Worm (Caenorhabditis elegans) whole organism, L4/young adult: ENCODE data around the gene srg-9.

ENCODE experiments used
- W03F9.2 ChIP-seq: fragments of 150-350 bp; optimal IDR thresholded peaks from 2 replicates; lab custom pipeline; 2014; ENCODE audit warnings: missing biosample characterization, missing genetic modification characterization
- dao-5 ChIP-seq: sonication (generic microtip); optimal IDR thresholded peaks from 2 replicates; lab custom pipeline; 2016; ENCODE audit warnings: missing genotype, missing genetic modification characterization, moderate library complexity, missing compliant biosample characterization
- him-1 ChIP-seq: sonication (generic microtip); optimal IDR thresholded peaks from 2 replicates; lab custom pipeline; 2016; ENCODE audit warnings: missing genotype, missing genetic modification reagents, missing genetic modification characterization, missing compliant biosample characterization

Gene srg-9

DNA sequence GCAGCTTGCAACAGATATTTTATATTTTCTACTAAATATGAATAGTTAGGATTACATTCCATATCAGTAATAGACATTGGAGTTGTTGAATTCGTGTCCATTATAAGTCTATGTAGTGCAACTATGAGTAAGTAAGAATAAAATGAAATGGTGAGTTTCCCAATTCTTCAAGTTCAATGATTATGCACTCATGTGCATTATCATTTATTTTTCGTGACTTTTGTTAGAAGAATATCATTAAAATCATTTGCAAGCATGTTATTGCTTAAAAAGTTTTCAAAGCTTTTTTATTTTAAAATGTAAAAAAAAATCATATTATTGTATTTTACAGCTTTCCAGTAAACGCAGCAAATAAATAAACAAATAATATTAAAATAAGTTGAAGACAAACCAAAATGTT lies at the start of gene srg-9:
srg-9 (minus strand) TSS at position 101 of the 400 bp plus-strand sequence.
- TF ChIP-seq him-1 (tag; lab: Kevin White, UChicago) (no peak), dao-5 (tag; lab: Kevin White, UChicago) (no peak), W03F9.2 (tag; lab: Kevin White, UChicago) (no peak)

DNA sequence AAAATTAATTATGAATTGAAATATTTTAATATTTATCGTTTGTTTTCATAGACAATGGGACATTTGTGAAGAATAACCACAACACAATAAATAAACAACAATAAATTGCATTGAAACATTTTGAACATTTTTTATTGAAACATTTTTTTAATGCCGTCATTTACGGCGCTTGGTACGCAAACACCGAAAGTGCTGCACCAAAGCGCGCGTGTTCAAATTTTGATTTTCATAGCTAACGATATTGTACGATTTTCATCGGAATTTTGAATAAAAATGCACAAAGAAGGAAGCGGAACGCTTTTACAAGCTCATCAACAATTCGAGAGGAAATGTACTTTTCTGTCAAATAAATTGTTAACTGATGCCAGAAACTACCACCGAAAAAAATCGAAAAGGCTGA lies 47.2 kb upstream of the srg-9 start:
- no peak for TF ChIP-seq dao-5 (tag; lab: Kevin White, UChicago)
- no peak for TF ChIP-seq W03F9.2 (tag; lab: Kevin White, UChicago)
- TF ChIP-seq him-1 (tag; lab: Kevin White, UChicago) = no peak

DNA sequence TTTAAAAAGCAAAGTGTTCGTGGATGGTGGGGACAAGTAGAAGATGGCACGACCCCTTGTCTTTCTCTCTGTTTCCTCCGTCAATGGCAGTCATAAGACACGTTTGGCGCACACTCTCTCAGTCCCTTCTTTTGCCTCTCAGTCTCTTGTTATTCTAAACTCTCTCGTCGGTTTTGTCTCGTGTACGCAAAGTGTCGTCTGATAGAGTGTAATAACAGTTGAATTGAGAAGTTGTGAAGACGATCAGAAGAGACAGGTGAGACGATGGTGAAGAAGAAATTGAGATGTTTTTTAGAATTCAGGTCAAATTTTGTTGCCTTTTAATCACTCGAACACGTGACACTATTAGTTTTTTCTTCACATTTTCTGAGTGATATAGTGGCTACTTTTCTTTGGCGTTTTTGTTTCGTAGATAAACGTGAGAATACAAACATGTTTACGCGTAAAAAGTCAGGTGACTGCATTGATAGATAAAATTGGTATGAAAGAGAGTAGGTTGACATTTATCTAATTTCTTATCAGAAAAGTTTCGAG lies 46.6 kb upstream of the srg-9 start, which contains the start of gene F47D12.9:
F47D12.9 (minus strand) TSS at position 267 of the 534 bp plus-strand sequence.
- TF ChIP-seq W03F9.2 (tag; lab: Kevin White, UChicago) = no peak
- TF ChIP-seq dao-5 (tag; lab: Kevin White, UChicago) = no peak
- peak; percentile 45 for TF ChIP-seq him-1 (tag; lab: Kevin White, UChicago)

DNA sequence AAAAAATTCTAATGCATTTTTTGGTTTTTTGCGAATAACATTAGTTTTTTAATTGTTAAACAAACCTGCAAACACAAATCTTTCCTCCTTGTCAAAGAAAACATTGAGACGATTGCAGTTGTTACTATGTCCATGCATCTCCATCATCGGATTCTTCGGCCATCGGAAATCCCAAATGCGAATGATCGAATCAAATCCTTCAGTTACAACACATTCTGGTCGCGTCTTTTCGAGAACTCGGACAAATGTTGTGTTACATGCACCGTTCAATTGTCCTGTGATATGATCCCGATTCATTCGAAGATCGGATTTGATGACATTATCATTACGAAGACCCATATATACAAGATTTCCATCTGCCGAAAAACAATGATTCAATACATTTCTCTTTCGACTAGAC lies 43.7 kb upstream of the srg-9 start:
- TF ChIP-seq him-1 (tag; lab: Kevin White, UChicago) = no peak
- TF ChIP-seq W03F9.2 (tag; lab: Kevin White, UChicago) = no peak
- no peak for TF ChIP-seq dao-5 (tag; lab: Kevin White, UChicago)

DNA sequence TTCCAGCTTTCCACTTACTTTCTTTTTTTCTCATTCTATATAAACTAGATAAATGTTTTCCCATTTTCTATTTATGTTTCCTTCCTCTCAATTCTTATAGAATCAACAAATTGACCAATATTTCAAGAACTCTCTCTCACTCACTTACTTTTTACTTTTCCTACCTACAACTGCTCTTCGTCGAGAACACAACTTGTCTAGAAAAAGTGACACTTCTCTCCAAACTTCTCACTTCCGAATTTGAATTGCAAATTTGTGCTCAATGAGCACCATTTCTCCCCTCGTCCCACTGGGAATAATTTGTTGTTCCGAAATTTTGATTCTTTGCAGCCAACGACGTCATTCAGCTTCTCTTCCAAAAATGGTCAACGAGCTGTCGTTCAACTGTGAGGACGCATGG lies 41.6 kb upstream of the srg-9 start, which contains the start of gene F47D12.3:
F47D12.3 (plus strand) TSS at position 331 of the 400 bp plus-strand sequence.
- TF ChIP-seq W03F9.2 (tag; lab: Kevin White, UChicago) = no peak
- TF ChIP-seq him-1 (tag; lab: Kevin White, UChicago) = no peak
- TF ChIP-seq dao-5 (tag; lab: Kevin White, UChicago) = no peak

DNA sequence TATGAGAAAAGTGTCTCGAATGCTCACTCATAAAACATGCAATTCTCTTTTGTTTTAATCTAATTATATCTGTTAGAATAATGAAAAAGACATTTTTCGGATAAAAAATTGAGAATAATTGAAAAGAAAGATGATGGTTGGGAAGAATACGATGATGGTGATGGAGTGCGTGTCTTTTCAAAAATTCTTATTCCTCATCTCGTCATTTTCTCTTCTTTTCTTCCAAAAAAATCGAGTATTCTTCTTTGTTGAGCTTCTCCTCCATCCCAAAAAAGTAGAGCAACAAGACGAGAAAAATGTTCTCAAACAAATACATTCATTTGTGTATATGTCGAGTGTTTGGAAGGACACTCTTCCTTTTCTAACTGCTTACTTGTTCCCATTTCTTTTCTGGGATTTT lies 41.0 kb upstream of the srg-9 start:
- no peak for TF ChIP-seq him-1 (tag; lab: Kevin White, UChicago)
- no peak for TF ChIP-seq dao-5 (tag; lab: Kevin White, UChicago)
- no peak for TF ChIP-seq W03F9.2 (tag; lab: Kevin White, UChicago)

DNA sequence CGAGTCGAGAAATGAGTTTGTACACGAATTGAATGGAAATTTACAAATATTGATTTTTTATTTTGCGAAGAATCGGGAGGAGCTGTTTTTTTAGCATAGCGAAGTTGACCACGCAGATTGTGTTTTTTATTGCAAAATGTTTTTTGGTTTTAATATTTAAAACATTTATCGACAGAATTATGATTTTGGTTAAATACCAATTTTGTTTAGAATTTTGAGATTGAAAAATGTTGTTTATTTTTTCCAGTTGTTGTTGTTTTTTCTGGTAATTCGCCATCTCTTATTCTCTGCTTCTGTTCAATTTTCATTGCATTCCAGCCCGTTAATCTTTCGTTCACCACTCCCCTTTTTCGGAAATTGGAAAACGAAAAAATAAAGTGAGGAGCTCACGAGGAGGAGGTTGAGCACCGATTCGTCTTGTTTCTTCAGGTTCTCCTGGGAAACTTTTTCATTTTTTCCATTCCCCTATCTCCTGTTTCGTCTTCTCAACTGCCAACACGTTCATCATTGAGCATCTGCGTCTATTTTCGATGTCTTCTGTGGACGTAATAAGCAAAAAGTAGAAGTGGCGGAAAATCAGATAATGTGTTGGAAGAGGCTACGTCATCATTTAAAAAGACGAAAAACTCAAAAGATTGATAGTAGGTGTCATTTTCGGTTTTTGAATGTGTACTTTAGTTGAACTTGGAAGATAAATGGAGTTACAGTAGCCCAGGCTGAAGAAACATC lies 39.6 kb upstream of the srg-9 start, which contains the start of gene F47D12.7:
F47D12.7 (minus strand) TSS at position 51 of the 729 bp plus-strand sequence.
- TF ChIP-seq dao-5 (tag; lab: Kevin White, UChicago) = no peak
- TF ChIP-seq W03F9.2 (tag; lab: Kevin White, UChicago) = no peak
- no peak for TF ChIP-seq him-1 (tag; lab: Kevin White, UChicago)

DNA sequence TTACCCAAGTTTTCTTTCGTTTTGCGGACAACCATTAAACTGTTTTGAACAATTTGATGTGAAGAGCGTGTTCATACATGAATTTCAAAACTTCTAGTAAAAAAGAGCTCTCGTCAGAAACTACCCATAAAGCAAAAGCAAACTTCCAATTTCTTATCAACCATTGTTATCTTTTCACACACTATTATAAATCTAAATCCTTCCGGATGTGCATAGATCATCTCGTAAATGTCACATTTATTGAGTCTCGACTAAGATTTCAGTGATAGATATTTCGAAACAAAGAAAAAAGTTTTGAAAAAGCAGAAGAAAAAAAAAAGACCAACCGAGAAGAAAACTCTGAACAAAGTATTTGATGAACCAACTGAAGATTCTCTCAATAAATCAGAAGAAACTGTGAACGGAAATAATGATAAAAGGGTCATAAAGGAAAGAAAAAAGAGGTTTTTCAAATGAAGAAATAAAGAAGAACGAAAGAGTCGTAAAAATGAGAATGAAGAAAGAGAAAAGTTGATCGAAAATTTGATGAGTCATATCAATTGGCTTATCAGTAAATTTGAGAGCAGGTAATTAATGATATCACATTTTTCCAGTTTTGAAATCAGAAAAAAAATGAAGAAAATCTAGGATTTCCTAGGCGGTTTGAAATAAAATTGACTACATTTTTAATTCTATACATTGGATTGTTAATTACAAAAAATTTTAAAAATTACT lies 34.1 kb upstream of the srg-9 start:
- no peak for TF ChIP-seq him-1 (tag; lab: Kevin White, UChicago)

DNA sequence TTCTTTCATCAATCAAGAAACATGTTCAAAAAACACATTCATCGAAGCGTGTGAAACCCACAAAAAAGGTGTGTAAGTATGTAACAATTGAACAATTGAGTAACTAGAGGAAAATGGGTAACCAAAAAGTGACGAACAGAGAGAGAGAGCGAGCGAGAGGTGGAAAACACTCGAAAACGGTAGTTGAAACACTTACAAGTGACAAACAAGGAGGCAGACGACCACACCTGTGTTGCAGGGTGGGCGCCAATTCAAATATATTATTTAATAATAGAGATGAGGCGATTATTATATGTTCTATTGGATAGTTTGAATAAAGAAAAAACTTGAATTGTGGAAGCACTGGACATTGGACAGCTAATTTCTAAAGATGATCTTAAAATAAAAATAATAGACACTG lies 32.8 kb upstream of the srg-9 start:
- TF ChIP-seq him-1 (tag; lab: Kevin White, UChicago) = no peak
- no peak for TF ChIP-seq W03F9.2 (tag; lab: Kevin White, UChicago)

DNA sequence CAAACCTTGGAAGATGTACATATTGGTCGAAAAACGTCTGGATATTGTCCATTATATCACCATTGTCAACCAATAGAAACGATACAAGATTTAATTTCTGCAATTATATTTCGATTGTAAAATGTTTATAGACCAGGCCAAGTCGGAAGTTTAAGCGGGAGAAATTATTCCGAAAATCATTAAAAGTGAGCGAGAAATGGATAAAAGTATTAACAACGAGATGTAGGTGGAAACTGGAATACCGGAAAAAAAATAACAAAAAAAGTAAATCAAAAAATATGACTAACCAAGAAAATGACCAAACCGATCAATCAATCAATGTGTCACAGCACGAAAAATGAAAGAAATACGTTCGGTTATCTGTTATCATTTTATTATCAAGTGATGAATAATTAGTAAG lies 30.6 kb upstream of the srg-9 start, which contains the start of gene F47D12.6:
F47D12.6 (minus strand) TSS at position 101 of the 400 bp plus-strand sequence.
- TF ChIP-seq W03F9.2 (tag; lab: Kevin White, UChicago) (no peak), dao-5 (tag; lab: Kevin White, UChicago) (no peak), him-1 (tag; lab: Kevin White, UChicago) (no peak)

DNA sequence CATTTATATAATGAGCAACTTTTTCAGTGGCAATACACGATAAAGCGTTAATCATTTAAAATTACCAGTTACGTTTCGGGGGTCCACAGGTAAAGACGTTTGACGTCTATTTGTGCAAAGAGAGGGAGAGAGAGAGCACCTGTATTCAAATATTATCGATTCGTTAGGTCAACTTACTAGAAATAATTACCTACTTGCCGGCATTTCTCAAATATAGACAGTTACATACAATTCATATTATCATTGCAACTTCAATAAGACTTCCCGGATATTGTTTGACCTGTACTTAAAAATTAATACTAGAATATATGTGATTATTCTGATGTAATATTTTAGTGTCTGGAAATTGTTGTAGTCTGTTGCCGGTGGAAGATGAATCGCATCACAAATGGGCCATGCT lies 29.3 kb upstream of the srg-9 start, which contains the start of gene gadr-3:
gadr-3 (minus strand) TSS at position 101 of the 400 bp plus-strand sequence.
- TF ChIP-seq him-1 (tag; lab: Kevin White, UChicago) = no peak
- no peak for TF ChIP-seq dao-5 (tag; lab: Kevin White, UChicago)
- no peak for TF ChIP-seq W03F9.2 (tag; lab: Kevin White, UChicago)

DNA sequence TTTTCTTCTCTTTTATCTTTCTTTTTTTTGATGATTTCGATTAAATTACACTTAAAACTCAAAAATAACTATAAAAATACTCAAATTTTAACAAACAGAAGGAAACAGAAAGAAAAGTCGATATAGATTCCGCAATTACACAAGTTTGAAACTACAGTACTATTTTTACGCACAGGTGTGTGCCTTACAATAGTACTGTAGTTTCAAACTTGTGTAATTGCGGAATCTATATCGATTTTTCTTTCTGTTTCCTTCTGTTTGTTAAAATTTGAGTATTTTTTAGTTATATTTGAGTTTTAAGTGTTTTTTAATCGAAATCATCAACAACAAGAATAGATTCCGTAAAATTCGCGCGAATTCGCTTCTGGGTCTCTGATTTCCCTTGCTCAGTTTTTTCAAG lies 26.4 kb upstream of the srg-9 start:
- TF ChIP-seq W03F9.2 (tag; lab: Kevin White, UChicago) (no peak), him-1 (tag; lab: Kevin White, UChicago) (no peak), dao-5 (tag; lab: Kevin White, UChicago) (no peak)

DNA sequence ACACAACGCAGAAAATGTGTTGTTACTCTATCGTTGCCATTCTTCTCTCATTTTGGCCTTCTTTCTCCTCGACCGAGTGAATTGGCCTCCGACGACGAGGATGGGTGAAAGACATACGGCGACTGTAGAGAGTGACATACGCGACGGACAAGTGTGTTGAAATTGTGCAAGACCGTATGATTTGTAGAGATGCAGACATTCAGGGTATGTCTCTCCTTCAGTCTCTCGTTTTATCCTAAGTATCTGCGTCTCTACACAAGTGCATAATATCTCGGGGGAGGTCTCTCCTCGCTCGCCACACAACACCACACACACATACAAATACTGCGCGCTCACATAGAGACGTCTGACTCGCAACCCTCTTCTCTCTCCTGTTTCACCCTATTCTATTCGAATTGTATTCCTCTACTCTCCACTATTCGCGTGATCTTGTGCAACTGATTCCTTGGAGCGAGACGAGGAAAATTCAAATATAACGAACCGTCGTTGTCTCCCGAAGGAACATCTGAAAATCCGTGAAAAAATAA lies 23.6 kb upstream of the srg-9 start, which contains the start of gene hmg-1.2:
hmg-1.2 (plus strand) TSS at position 311 of the 527 bp plus-strand sequence.
- TF ChIP-seq him-1 (tag; lab: Kevin White, UChicago) = peak; percentile 46
- peak; percentile 69 for TF ChIP-seq W03F9.2 (tag; lab: Kevin White, UChicago)
- TF ChIP-seq dao-5 (tag; lab: Kevin White, UChicago) = peak; percentile 23
